Worm (Caenorhabditis elegans) whole organism, dauer: ENCODE measurements around the gene Y42G9A.1.

Source experiments
- unc-62 ChIP-seq: sonication (generic microtip); optimal IDR thresholded peaks from 2 replicates; lab custom pipeline; 2017; ENCODE audit warnings: missing biosample characterization, missing genetic modification reagents, missing genetic modification characterization

Y42G9A.1 gene

DNA sequence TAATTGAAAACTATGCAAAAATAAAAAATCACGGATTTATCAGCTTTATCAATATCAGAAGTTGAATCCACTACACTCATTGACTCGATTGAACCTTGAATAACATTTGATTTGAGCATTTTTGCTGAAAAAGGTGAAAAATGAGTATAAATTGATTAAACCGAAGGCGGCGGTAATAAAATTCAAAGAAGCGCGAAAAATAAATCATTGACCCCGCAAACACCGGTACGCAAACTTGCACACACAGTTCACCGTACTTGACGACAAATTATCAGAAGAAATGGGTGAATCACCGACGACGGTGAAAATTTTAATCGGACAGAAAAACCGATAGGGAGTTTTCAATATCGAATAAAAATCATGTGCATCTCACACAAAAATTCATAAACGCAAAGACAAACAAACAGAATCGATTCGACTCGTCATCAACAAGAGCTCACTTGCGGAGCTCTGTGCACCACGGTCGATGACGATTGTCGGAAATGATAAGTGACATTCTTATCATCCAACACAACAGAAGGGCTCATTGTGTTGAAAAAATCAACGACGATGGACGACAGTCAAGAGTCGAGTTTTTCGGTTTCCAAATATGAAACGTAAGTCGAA is at the start of gene Y42G9A.1, which contains the start of gene wht-7:
TSS of gene Y42G9A.1 (plus strand) at position 495 of the 606 bp plus-strand sequence.
TSS of gene wht-7 (minus strand) at position 131 of the 606 bp plus-strand sequence.
- TF ChIP-seq unc-62 (GFP tag; lab: Kevin White, UChicago), result no peak

DNA sequence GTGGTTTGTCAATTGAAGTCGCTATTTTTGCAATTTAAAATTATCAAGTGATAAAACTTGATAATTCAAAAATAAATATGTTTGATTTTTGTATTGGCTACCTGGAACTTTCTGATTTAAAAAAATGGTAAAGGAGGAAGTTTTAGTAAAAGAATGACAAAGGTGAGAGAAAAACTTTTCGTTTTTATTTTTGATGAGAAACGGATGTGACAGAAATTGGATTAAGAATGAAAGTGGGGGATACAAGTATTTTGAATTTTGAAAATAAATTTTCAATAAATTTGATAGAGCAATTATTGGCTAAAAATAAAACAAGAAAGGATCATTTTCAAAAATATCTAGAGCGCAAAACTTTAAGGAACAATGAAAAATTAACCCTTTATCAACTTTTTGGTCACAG is 47.0 kb upstream of the Y42G9A.1 start, which contains the start of gene C05D10.4:
TSS of gene C05D10.4 (minus strand) at position 101 of the 400 bp plus-strand sequence.
- TF ChIP-seq unc-62 (GFP tag; lab: Kevin White, UChicago), result no peak

DNA sequence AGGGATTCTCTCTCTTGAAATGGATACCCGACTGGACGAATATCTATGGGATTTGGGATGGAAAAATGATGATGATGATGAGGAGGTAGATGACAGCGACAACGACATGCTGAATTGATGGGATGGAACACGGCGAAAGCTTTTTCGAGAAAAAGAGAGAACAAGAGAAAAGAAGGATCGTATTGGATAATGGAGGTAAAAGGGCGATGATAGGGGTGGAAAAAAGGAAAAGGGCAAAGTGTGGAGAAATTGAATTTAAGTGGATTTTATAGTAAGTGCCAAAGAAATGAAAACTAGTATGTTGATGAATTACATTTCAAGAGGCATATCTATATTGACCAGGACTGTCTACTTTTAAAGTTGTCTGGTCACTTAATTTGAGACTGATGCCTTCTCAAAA is 43.9 kb upstream of the Y42G9A.1 start:
- TF ChIP-seq unc-62 (GFP tag; lab: Kevin White, UChicago), result no peak

DNA sequence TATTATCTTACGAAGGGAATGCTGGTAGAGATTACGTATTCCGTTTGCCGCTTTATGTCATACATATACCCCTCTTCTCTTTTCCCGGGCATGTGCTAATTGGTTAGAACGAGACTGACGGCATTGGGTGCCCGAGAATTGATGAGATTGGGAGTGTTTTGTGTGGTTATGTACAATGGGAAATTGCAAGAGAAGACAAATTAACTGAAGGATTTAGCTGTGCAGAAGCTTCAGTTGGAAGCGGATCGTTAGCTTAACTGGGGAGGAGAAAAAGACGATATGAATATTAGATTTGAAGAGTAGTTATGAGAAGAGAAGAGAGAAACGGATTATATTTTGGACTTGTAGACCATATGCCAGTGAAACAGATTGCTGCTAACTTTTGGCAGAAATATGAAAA is 39.6 kb upstream of the Y42G9A.1 start:
- TF ChIP-seq unc-62 (GFP tag; lab: Kevin White, UChicago), result no peak

DNA sequence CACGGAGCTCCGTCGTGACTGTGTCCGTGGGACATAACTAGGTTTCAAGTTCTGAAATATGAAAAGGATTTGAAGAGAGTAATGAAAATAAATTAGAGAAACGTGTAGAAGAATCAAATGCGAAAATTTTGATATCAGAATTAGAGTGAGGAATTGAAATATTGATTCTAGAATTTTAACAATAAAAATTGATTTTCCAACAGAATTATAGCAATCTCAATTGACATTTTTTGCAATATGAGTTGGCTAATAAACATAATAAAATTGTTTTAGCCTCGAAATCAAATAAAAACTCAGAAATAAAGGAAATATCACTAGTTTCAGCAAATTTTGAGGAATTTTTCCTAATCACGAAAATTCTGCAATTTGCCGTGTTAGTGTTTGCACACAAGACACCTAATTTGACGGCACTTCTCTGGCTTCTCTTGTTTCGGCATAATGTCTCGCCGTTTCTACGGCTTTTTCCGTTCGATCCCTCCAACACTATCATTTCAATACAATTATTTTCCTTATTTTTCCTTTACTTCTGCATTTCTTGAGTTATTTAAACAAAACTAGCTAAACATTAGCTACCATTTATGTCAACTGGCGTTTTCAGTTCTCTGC is 33.4 kb upstream of the Y42G9A.1 start, which contains the start of gene nmt-1:
TSS of gene nmt-1 (minus strand) at position 51 of the 606 bp plus-strand sequence.
- TF ChIP-seq unc-62 (GFP tag; lab: Kevin White, UChicago), result no peak

DNA sequence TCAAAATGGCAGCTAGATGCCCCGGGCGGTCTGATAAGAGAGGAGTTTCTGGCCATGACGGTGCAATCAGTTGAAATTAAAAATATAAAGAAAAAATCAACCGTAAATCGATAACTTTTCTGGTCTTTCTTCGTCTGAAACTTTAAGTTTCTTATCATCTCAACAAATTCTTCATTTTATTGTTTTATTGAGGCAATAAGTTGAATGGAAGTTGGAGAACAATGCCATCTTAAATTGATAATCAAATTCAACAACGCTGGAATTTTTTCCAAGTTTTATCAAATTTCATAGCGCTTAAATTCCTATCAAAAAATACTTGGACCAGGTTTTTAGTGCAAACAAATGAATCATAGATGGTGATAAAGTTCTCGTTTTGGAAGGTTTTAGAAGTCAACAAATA is 32.8 kb upstream of the Y42G9A.1 start:
- TF ChIP-seq unc-62 (GFP tag; lab: Kevin White, UChicago), result no peak

DNA sequence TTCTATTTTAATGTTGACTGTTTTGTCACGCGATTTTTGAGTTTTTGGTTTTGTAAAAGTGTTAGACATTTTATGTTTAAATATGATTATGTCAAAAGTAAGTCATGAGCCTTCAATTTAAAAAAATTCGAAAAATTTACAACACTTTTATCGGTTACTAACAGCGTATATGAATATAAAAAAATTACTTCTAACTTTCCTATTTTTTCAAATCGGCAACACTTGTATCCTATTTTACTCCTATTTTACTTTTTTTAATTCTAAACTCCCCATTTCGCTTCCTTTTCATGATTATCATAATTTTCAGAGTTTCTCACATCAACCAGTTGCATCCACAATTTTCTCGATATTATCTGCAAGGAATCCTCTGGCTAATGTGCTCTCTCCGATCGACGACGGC is 31.4 kb upstream of the Y42G9A.1 start, which contains the start of gene kin-18:
TSS of gene kin-18 (plus strand) at position 301 of the 400 bp plus-strand sequence.
- TF ChIP-seq unc-62 (GFP tag; lab: Kevin White, UChicago), result no peak

DNA sequence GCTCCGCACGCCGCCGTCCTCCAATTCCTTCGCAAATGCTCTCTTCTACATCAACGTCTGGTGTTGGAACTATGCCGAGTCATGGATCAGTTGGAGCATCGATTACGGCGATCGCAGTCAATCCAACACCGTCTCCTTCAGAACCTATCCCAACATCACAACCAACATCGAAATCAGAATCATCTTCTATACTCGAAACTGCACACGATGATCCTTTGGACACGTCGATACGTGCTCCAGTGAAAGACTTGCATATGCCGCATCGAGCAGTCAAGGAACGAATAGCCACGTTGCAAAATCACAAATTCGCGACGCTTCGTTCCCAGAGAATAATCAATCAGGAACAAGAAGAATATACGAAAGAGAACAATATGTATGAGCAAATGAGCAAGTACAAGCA is 28.8 kb upstream of the Y42G9A.1 start:
- TF ChIP-seq unc-62 (GFP tag; lab: Kevin White, UChicago), result no peak

DNA sequence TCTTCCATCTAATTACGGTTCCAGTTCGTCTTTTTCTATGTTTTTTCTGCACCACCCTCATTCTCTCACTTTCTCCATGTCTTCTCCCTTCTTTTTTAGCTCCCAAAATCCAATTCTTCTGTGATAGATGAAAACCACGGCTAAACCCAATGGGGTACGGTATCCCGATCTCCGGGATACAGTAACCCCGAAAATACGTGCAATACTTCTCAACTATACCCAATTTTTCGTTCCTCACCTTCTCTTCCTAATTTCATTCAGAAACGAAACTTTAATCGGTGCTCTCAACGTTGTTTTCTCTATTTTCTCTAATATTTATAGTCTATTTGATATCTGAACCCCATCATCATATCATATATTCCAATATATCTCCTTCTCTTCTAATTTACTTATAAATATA is 26.1 kb upstream of the Y42G9A.1 start:
- no peak for TF ChIP-seq unc-62 (GFP tag; lab: Kevin White, UChicago)

DNA sequence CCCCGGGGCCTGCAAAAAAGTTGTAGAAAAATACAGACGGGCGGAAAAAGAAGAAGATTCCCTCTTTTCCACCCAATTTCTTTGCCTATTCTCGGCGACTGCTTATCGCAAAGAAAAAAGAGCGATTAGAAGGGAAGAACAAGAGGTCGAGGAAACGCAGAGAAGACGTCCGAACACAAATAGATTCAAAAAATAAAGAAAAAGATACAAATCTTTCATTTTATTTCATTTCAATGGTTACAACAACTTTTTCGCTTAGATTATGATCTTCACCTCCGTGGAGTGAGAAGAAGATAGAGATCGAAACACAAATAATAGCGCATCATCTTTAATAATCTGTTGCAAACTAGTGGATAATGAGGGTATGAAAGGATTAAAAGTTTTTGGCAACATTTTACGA is 17.7 kb upstream of the Y42G9A.1 start:
- no peak for TF ChIP-seq unc-62 (GFP tag; lab: Kevin White, UChicago)

DNA sequence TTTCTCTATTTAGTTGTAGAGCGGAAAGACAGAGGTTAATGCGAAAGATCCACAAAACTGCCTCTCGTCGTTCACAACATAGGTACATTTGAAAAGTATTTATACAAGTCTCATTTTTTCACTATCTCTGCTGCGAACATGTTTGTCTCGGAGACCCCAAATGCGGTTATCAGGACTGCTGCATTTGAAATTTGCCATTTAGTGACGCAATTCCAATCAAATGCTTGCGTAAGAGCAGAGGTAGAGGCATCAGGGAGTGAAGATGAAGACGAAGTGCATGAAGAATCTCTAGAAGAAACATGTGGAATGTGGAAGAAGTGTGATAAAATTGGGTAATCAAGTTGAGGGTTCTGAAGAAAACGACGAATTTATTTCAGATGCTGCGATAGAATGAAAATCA is 15.7 kb upstream of the Y42G9A.1 start:
- TF ChIP-seq unc-62 (GFP tag; lab: Kevin White, UChicago), result no peak

DNA sequence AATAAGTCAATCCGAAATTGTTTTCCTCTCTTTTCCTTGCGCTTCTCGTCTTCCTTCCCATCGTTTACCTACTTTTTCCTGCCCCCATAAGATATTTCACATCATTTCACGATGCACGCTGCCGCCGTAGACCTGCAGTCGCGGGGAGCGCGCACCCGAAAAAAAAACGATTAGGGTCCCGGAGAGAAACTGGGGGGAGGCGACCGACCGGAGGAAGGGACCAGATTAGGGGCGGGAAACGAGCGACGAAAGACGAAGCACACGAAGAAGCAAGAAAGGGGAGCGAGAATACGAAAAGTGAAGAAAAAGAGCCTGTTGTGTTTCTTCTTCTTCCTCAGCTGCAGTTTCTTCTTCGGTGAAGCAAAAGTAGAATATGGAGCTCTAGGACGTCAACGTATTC is 14.6 kb upstream of the Y42G9A.1 start:
- TF ChIP-seq unc-62 (GFP tag; lab: Kevin White, UChicago), result no peak

DNA sequence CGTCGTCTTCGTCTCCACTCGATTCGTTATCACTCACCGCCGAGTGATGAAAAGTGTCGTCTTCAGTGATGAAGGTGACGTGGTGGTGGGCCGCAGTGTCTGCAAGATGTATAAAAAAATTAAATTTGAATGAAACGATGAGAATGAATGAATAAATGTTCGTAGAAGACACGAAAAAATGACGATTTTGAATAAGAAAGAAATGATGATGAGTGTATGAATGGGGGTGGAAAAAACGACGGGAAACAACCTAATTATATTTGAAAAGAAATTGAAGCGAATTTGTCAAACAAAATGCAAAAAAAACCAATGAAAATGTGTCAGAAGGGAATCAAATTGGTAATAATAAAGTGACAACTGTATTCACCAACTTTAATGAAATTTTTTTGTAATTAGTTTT is 13.6 kb upstream of the Y42G9A.1 start, which contains the start of gene mvk-1:
TSS of gene mvk-1 (minus strand) at position 101 of the 400 bp plus-strand sequence.
- TF ChIP-seq unc-62 (GFP tag; lab: Kevin White, UChicago), result no peak

DNA sequence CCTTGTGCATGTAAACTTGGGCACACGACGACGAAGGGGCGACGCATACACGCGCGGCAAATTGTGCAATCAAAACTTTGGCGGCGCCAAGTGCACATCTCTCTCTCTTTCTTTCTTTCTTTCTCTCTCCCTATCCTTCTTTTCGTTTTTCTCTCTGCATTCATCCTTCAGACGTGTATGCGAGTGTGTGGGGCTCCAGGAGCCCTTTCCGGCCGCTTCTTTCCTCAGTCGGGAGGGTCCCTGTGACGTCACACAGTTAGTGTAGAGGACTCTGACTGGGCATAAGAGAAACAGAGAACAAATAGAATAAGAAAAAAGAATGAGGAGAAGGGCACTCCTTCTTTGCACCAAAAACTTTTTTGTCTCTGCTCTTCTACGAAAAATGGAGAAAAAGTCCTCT is 12.3 kb upstream of the Y42G9A.1 start:
- TF ChIP-seq unc-62 (GFP tag; lab: Kevin White, UChicago), result no peak

DNA sequence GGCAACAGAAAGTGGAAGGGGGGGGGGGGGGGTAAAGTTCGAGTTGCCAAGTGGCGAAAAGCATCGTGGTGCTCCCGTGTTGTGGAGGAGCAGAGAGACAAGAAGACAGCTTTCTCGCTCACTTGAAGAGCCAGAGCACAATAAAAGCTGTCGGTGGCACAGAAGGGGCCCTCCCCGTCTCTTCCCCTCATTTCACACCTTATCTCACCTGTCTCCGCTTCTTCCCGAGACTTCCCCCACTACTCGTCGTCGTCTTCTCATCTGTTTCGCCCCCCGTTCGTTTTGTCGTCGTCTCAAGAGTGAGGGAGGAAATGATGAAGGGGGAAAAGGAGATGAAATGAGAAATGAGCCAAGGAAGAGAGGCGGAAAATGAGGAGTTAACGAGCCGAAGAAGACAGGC is 11.3 kb upstream of the Y42G9A.1 start:
- no peak for TF ChIP-seq unc-62 (GFP tag; lab: Kevin White, UChicago)

DNA sequence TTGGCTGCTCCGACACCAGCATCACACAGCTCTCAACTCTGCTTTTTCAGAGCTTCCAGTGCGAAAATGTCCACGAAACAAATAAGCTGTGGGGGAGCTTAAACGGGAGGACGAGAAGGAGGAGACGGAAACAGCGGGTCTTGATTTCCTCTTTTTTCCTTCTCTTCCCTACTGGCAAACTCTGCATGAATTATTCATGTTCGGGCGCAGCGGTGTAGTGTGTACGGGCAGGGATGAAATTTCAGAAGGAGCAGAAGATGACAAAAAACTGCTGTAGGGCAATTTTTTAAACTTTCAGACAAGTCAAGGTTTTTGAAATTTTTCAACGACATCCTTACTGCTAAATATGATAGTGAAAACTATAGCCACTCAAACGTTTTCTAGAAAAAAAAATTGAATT is 10.4 kb upstream of the Y42G9A.1 start:
- no peak for TF ChIP-seq unc-62 (GFP tag; lab: Kevin White, UChicago)
